Fruit fly (Drosophila melanogaster) whole organism, embryonic: ENCODE results near the gene CG9522.

ENCODE experiments used
- Aef1 ChIP-seq: fragments of 200-800 bp; sonication (Bioruptor generic); IDR thresholded peaks from 3 replicates; pipeline ENCODE4 v1.3.6; 2022; ENCODE audit warnings: missing biosample characterization, missing genetic modification characterization
- CG10431 ChIP-seq: fragments of 200-800 bp; sonication (Bioruptor generic); optimal IDR thresholded peaks from 3 replicates; lab custom pipeline; 2018; ENCODE audit warnings: missing biosample characterization, mild to moderate bottlenecking, missing genetic modification characterization
- CG10462 ChIP-seq: fragments of 200-800 bp; sonication (Bioruptor generic); optimal IDR thresholded peaks from 2 replicates; lab custom pipeline; 2016; ENCODE audit warnings: missing biosample characterization, missing genetic modification characterization
- CG10543 ChIP-seq: fragments of 200-800 bp; sonication (Bioruptor generic); optimal IDR thresholded peaks from 3 replicates; lab custom pipeline; 2017; ENCODE audit warnings: missing biosample characterization, mild to moderate bottlenecking, missing genetic modification characterization, moderate library complexity
- CG11085 ChIP-seq: fragments of 200-800 bp; sonication (Bioruptor generic); IDR thresholded peaks from 2 replicates; pipeline ENCODE4 v1.3.6; 2022; ENCODE audit warnings: missing biosample characterization, missing genetic modification characterization
- CG11247 ChIP-seq: fragments of 200-800 bp; sonication (Bioruptor generic); IDR thresholded peaks from 2 replicates; pipeline ENCODE4 v1.3.6; 2022; ENCODE audit warnings: missing biosample characterization, missing genetic modification characterization
- CG12219 ChIP-seq: fragments of 200-800 bp; sonication (Bioruptor generic); optimal IDR thresholded peaks from 3 replicates; lab custom pipeline; 2018; ENCODE audit warnings: missing biosample characterization, mild to moderate bottlenecking, missing genetic modification characterization
- CG12236 ChIP-seq: fragments of 200-800 bp; sonication (Bioruptor generic); optimal IDR thresholded peaks from 2 replicates; lab custom pipeline; 2016; ENCODE audit warnings: missing biosample characterization, missing genetic modification characterization
- CG12659 ChIP-seq: fragments of 200-800 bp; sonication (Bioruptor generic); optimal IDR thresholded peaks from 3 replicates; lab custom pipeline; 2017; ENCODE audit warnings: mild to moderate bottlenecking, missing biosample characterization, missing genetic modification reagents, missing genetic modification characterization
- CG12769 ChIP-seq: fragments of 200-800 bp; sonication (Bioruptor generic); optimal IDR thresholded peaks from 2 replicates; lab custom pipeline; 2019; ENCODE audit warnings: missing biosample characterization, mild to moderate bottlenecking, missing genetic modification characterization, moderate library complexity
- CG13287 ChIP-seq: fragments of 200-800 bp; sonication (Bioruptor generic); IDR thresholded peaks from 2 replicates; pipeline ENCODE4 v1.3.6; 2022; ENCODE audit warnings: missing biosample characterization, missing genetic modification characterization; ENCODE audit not compliant: partially characterized antibody
- CG13894 ChIP-seq: fragments of 200-800 bp; sonication (Bioruptor generic); optimal IDR thresholded peaks from 3 replicates; lab custom pipeline; 2018; ENCODE audit warnings: missing biosample characterization, mild to moderate bottlenecking, missing genetic modification characterization, moderate library complexity
- CG14710 ChIP-seq: fragments of 200-800 bp; sonication (Bioruptor generic); optimal IDR thresholded peaks from 3 replicates; lab custom pipeline; 2019; ENCODE audit warnings: missing biosample characterization, mild to moderate bottlenecking, missing genetic modification characterization, moderate library complexity
- CG15073 ChIP-seq: fragments of 200-800 bp; sonication (Bioruptor generic); optimal IDR thresholded peaks from 2 replicates; lab custom pipeline; 2016; ENCODE audit warnings: missing biosample characterization, missing genetic modification characterization
- CG1647 ChIP-seq: fragments of 200-800 bp; sonication (Bioruptor generic); optimal IDR thresholded peaks from 3 replicates; lab custom pipeline; 2016; ENCODE audit warnings: missing biosample characterization, missing genetic modification characterization
- CG3281 ChIP-seq: fragments of 200-800 bp; sonication (Bioruptor generic); optimal IDR thresholded peaks from 3 replicates; lab custom pipeline; 2017; ENCODE audit warnings: missing biosample characterization, mild to moderate bottlenecking, missing genetic modification characterization
- CG33213 ChIP-seq: fragments of 200-800 bp; sonication (Bioruptor generic); optimal IDR thresholded peaks from 3 replicates; lab custom pipeline; 2016; ENCODE audit warnings: missing biosample characterization, missing genetic modification characterization
- CG4328 ChIP-seq: fragments of 200-800 bp; sonication (Bioruptor generic); optimal IDR thresholded peaks from 3 replicates; lab custom pipeline; 2017; ENCODE audit warnings: missing biosample characterization, missing genetic modification reagents, missing genetic modification characterization
- CG5180 ChIP-seq: fragments of 200-800 bp; sonication (Bioruptor generic); optimal IDR thresholded peaks from 3 replicates; lab custom pipeline; 2017; ENCODE audit warnings: missing biosample characterization, missing genetic modification characterization, mild to moderate bottlenecking, moderate library complexity, missing genetic modification reagents
- CG8281 ChIP-seq: fragments of 200-800 bp; sonication (Bioruptor generic); optimal IDR thresholded peaks from 2 replicates; lab custom pipeline; 2018; ENCODE audit warnings: missing biosample characterization, mild to moderate bottlenecking, missing genetic modification characterization, moderate library complexity
- CG9727 ChIP-seq: fragments of 200-800 bp; sonication (Bioruptor generic); optimal IDR thresholded peaks from 3 replicates; lab custom pipeline; 2017; ENCODE audit warnings: missing biosample characterization, mild to moderate bottlenecking, missing genetic modification characterization
- CTCF ChIP-seq: fragments of 200-800 bp; sonication (Bioruptor generic); optimal IDR thresholded peaks from 2 replicates; lab custom pipeline; 2017; ENCODE audit warnings: missing biosample characterization, mild to moderate bottlenecking, missing genetic modification characterization, moderate library complexity
- D19A ChIP-seq: fragments of 200-800 bp; optimal IDR thresholded peaks from 3 replicates; lab custom pipeline; 2019; ENCODE audit warnings: missing biosample characterization, mild to moderate bottlenecking, missing genetic modification characterization, moderate library complexity
- Dip2 ChIP-seq: fragments of 200-800 bp; sonication (Bioruptor generic); IDR thresholded peaks from 2 replicates; pipeline ENCODE4 v1.3.6; 2022; ENCODE audit warnings: missing biosample characterization, missing genetic modification characterization
- Ets65A ChIP-seq: fragments of 200-800 bp; sonication (Bioruptor generic); peaks from one replicate; lab custom pipeline; 2016; ENCODE audit warnings: missing biosample characterization, missing genetic modification characterization
- NC2α ChIP-seq: fragments of 200-800 bp; sonication (Bioruptor generic); optimal IDR thresholded peaks from 2 replicates; lab custom pipeline; 2016; ENCODE audit warnings: missing biosample characterization, missing genetic modification characterization
- Opbp ChIP-seq: fragments of 200-800 bp; sonication (Bioruptor generic); IDR thresholded peaks from 3 replicates; pipeline ENCODE4 v1.3.6; 2022; ENCODE audit warnings: missing biosample characterization, missing genetic modification characterization; ENCODE audit not compliant: partially characterized antibody
- Poxn ChIP-seq: fragments of 200-800 bp; sonication (Bioruptor generic); IDR thresholded peaks from 2 replicates; pipeline ENCODE4 v1.3.6; 2022; ENCODE audit warnings: missing biosample characterization, missing genetic modification characterization
- caup ChIP-seq: fragments of 200-800 bp; sonication (Bioruptor generic); optimal IDR thresholded peaks from 3 replicates; lab custom pipeline; 2017; ENCODE audit warnings: missing biosample characterization, mild to moderate bottlenecking, missing genetic modification characterization, moderate library complexity; ENCODE audit not compliant: severe bottlenecking
- chinmo ChIP-seq: fragments of 200-800 bp; sonication (Bioruptor generic); IDR thresholded peaks from 4 replicates; pipeline ENCODE4 v1.3.6; 2022; ENCODE audit warnings: missing biosample characterization, missing genetic modification characterization; ENCODE audit not compliant: partially characterized antibody
- chm ChIP-seq: fragments of 200-800 bp; sonication (Bioruptor generic); IDR thresholded peaks from 2 replicates; pipeline ENCODE4 v1.3.6; 2022; ENCODE audit warnings: missing biosample characterization, missing genetic modification characterization
- crol ChIP-seq: fragments of 200-800 bp; sonication (Bioruptor generic); IDR thresholded peaks from 2 replicates; pipeline ENCODE4 v1.3.6; 2022; ENCODE audit warnings: missing biosample characterization, missing genetic modification characterization
- fd102C ChIP-seq: fragments of 200-800 bp; sonication (Bioruptor generic); optimal IDR thresholded peaks from 2 replicates; lab custom pipeline; 2018; ENCODE audit warnings: missing biosample characterization, mild to moderate bottlenecking, missing genetic modification characterization, moderate library complexity
- gce ChIP-seq: fragments of 200-800 bp; sonication (Bioruptor generic); IDR thresholded peaks from 3 replicates; pipeline ENCODE4 v1.3.6; 2022; ENCODE audit warnings: missing biosample characterization, missing genetic modification characterization
- her ChIP-seq: fragments of 200-800 bp; sonication (Bioruptor generic); optimal IDR thresholded peaks from 2 replicates; lab custom pipeline; 2016; ENCODE audit warnings: missing biosample characterization, missing genetic modification characterization
- hkb ChIP-seq, 2 experiments: fragments of 200-800 bp in 1 of 2; fragments of >200 bp in 1 of 2; sonication (Bioruptor generic) in 1 of 2; IDR thresholded peaks in 1 of 2; optimal IDR thresholded peaks in 1 of 2; 2 replicates each; pipeline versions ENCODE4 v1.3.6 to Lab custom; 2017 to 2022; ENCODE audit warnings: missing biosample characterization in 1 of 2, missing genetic modification characterization in 1 of 2
- kni ChIP-seq: fragments of 200-800 bp; sonication (Bioruptor generic); optimal IDR thresholded peaks from 3 replicates; lab custom pipeline; 2017; ENCODE audit warnings: mild to moderate bottlenecking, missing biosample characterization, missing genetic modification reagents, missing genetic modification characterization
- pros ChIP-seq: fragments of 200-800 bp; sonication (Bioruptor generic); optimal IDR thresholded peaks from 3 replicates; lab custom pipeline; 2019; ENCODE audit warnings: missing biosample characterization, mild to moderate bottlenecking, missing genetic modification characterization, moderate library complexity
- sc ChIP-seq, 3 experiments: fragments of >200 bp in 2 of 3; fragments of 200-800 bp in 1 of 3; sonication (Bioruptor generic) in 1 of 3; optimal IDR thresholded peaks; 2 replicates in 2 of 3; 3 replicates in 1 of 3; lab custom pipeline; 2017; ENCODE audit warnings: mild to moderate bottlenecking in 1 of 3, missing biosample characterization in 1 of 3, missing genetic modification characterization in 1 of 3, missing genetic modification reagents in 1 of 3
- sd ChIP-seq: fragments of 200-800 bp; sonication (Bioruptor generic); optimal IDR thresholded peaks from 3 replicates; lab custom pipeline; 2018; ENCODE audit warnings: missing biosample characterization, mild to moderate bottlenecking, missing genetic modification characterization, moderate library complexity
- sens ChIP-seq: fragments of 200-800 bp; sonication (Bioruptor generic); peaks from one replicate; lab custom pipeline; 2016; ENCODE audit warnings: missing biosample characterization, missing genetic modification characterization
- shn ChIP-seq: fragments of 200-800 bp; sonication (Bioruptor generic); optimal IDR thresholded peaks from 3 replicates; lab custom pipeline; 2016; ENCODE audit warnings: missing biosample characterization, missing genetic modification characterization
- sqz ChIP-seq: fragments of 200-800 bp; sonication (Bioruptor generic); optimal IDR thresholded peaks from 3 replicates; lab custom pipeline; 2018; ENCODE audit warnings: missing biosample characterization, mild to moderate bottlenecking, missing genetic modification characterization
- tx ChIP-seq: fragments of 200-800 bp; sonication (Bioruptor generic); optimal IDR thresholded peaks from 2 replicates; lab custom pipeline; 2016; ENCODE audit warnings: missing biosample characterization, missing genetic modification characterization
- vfl ChIP-seq: fragments of 200-800 bp; sonication (Bioruptor generic); optimal IDR thresholded peaks from 2 replicates; lab custom pipeline; 2016; ENCODE audit warnings: missing biosample characterization, missing genetic modification characterization
- vvl ChIP-seq: fragments of 200-800 bp; sonication (Bioruptor generic); IDR thresholded peaks from 2 replicates; pipeline ENCODE4 v1.3.6; 2022; ENCODE audit warnings: missing biosample characterization, missing genetic modification characterization

CG9522 gene

DNA sequence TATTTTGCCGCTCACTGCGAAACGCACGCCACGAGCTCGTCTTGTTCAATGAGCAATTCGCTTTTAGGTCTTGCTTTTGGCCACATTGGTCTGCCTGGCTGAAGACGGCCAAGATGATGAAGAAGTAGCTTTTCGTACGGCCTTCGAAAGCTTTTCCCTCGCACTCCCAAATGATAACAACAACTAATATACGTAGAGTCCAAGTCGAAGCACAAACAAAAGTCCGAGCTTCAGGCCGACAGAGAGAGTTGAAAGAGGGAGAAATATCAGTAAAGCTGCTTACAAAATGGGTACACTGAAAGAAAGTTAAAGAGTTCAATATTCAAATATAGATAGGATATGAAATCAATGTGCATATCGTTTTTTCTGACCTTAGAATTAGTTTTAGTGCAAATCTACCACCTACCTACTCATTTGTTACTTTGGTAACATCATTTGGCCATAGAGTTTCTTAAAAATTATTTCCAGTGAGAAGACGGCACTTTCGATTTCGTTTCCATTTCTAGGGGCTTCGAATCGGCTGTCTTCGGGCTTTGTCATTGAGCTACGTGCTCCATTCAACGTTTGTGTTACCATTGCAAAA is 34.0 kb upstream of the CG9522 start, which contains the start of the genes CG45064 and CG45065 (continued):
- TF ChIP-seq vfl (peak; percentile 62), CG9727 (peak; percentile 64), fd102C (no peak), CG13287 (GFP tag; lab: Robert Waterston, UW) (no peak), Dip2 (GFP tag; lab: Robert Waterston, UW) (no peak), NC2α (peak; percentile 41), pros (no peak)

DNA sequence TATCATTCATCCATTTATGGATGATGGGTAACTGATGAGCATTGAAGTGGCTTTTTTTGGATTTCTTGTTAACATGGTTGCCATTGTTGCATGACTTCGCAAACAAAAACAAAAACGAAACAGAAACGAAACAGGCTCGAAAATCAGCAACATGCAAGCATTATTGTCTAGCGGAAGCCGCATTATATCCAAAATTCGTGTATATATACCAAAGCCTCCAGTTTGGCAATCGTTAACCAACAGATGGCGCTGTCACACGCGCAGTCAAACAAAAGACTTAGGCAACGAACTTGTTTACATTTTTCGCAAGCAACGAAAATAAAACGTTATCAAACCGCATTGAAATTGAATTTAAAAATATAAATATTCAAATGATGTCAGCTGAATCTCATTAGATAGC is 30.3 kb upstream of the CG9522 start:
- no peak for TF ChIP-seq CG3281 (GFP tag; lab: Kevin White, UChicago)
- TF ChIP-seq caup (GFP tag; lab: Kevin White, UChicago), result no peak
- no peak for TF ChIP-seq CG12236 (GFP tag; lab: Kevin White, UChicago)
- TF ChIP-seq CG10462 (GFP tag; lab: Kevin White, UChicago), result no peak
- peak; percentile 86 for TF ChIP-seq CTCF (GFP tag; lab: Kevin White, UChicago)
- no peak for TF ChIP-seq CG8281
- TF ChIP-seq CG13894 (tag; lab: Kevin White, UChicago), result no peak
- TF ChIP-seq Poxn (GFP tag; lab: Robert Waterston, UW), result no peak
- no peak for TF ChIP-seq tx
- no peak for TF ChIP-seq her (GFP tag; lab: Kevin White, UChicago)
- no peak for TF ChIP-seq sc (optimal IDR thresholded peaks at IDR 0.05; lab: Kevin White, UChicago)
- no peak for TF ChIP-seq sc (GFP tag; optimal IDR thresholded peaks at IDR 0.05; lab: Kevin White, UChicago)
- no peak for TF ChIP-seq vfl
- no peak for TF ChIP-seq Ets65A (GFP tag; lab: Kevin White, UChicago)
- TF ChIP-seq vvl (GFP tag; lab: Robert Waterston, UW), result peak; percentile 53; the same call in 1 of the 2 replicates
- no peak for TF ChIP-seq Aef1
- TF ChIP-seq CG15073 (GFP tag; lab: Kevin White, UChicago), result no peak
- no peak for TF ChIP-seq CG4328
- TF ChIP-seq CG11247 (GFP tag; lab: Robert Waterston, UW), result peak; percentile 65

DNA sequence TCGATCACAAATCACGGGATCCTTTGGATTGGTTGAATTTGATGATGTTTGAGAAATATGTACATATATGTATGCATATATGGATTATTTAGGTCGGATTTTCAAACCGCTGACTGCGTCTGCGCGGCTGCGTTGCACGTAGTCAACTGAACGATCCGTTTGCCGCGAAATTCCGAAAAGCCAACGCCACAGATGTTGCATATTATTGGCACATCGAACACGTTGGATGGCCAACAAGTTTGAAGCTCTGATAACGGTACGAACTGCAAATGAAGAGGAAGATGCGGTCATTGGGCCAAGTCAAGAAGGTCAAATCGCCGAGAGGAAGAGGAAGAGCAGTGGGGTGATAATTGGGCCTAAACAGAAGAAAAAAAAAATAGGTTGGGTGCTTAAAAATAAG is 22.4 kb upstream of the CG9522 start, which contains the start of gene CG9518:
Gene CG9518 (minus strand): TSS at position 154 of the 400 bp plus-strand sequence.
- TF ChIP-seq sd (no peak), CG33213 (GFP tag; lab: Kevin White, UChicago) (no peak), hkb (optimal IDR thresholded peaks at IDR 0.05; lab: Kevin White, UChicago) (no peak), hkb (GFP tag; IDR thresholded peaks at IDR 0.05; lab: Robert Waterston, UW) (no peak), sens (GFP tag; lab: Kevin White, UChicago) (peak; percentile 25), chinmo (GFP tag; lab: Robert Waterston, UW) (0 out of 4 replicates have a peak, but pooled peaks have one; percentile 29), kni (GFP tag; lab: Kevin White, UChicago) (no peak), CG5180 (GFP tag; lab: Kevin White, UChicago) (peak; percentile 97)

DNA sequence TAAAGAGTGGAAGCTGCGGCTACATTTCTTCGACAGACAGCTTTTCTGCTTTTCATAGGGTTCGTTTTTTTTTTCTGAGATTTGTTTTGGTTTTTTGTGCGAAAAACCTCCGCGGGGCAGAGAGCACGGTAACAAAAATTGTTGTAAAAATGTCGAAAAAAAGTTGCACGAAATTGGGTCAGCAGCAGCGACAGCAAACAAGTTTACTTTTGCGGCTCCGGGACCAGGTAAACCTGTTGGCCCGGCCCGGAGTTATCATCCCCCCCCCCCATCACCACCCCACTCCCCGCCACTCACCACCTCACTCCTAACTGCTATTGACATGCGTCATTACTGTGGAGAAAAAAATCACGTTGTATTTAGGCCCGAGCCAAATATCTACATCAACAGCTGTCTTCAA is 19.8 kb upstream of the CG9522 start:
- TF ChIP-seq chinmo (GFP tag; lab: Robert Waterston, UW) (0 out of 4 replicates have a peak, but pooled peaks have one; percentile 17), sens (GFP tag; lab: Kevin White, UChicago) (no peak), CG10543 (GFP tag; lab: Kevin White, UChicago) (no peak), chm (GFP tag; lab: Robert Waterston, UW) (no peak), CG14710 (tag; lab: Kevin White, UChicago) (no peak), shn (GFP tag; lab: Kevin White, UChicago) (no peak), CG1647 (GFP tag; lab: Kevin White, UChicago) (no peak), D19A (tag; lab: Kevin White, UChicago) (no peak), CG12659 (GFP tag; lab: Kevin White, UChicago) (no peak), Opbp (GFP tag; lab: Robert Waterston, UW) (no peak), CG12219 (GFP tag; lab: Kevin White, UChicago) (no peak), sqz (peak; percentile 53), sd (peak; percentile 46), gce (no peak), CG10431 (GFP tag; lab: Kevin White, UChicago) (no peak), CG11085 (no peak), CG12769 (tag; lab: Kevin White, UChicago) (peak; percentile 64), CG4328 (no peak), crol (peak; percentile 82)
